Worm (Caenorhabditis elegans) whole organism, L2 larva: ENCODE data around the gene F08F1.9.

ENCODE experiments used
- C34F6.9 ChIP-seq: fragments of 150-350 bp; optimal IDR thresholded peaks from 2 replicates; lab custom pipeline; 2014; ENCODE audit warnings: missing biosample characterization, missing genetic modification characterization
- F13H6.1 ChIP-seq: sonication (generic microtip); optimal IDR thresholded peaks from 2 replicates; lab custom pipeline; 2016; ENCODE audit warnings: missing genetic modification characterization, missing compliant biosample characterization
- R02D3.7 ChIP-seq: fragments of 150-350 bp; optimal IDR thresholded peaks from 2 replicates; lab custom pipeline; 2014; ENCODE audit warnings: missing biosample characterization, missing genetic modification characterization
- Y55F3AM.14 ChIP-seq: fragments of 200-800 bp; sonication (Bioruptor generic); optimal IDR thresholded peaks from 2 replicates; lab custom pipeline; 2018; ENCODE audit warnings: mild to moderate bottlenecking, missing genetic modification characterization, missing compliant biosample characterization
- ZK546.5 ChIP-seq: sonication (generic microtip); optimal IDR thresholded peaks from 2 replicates; lab custom pipeline; 2017; ENCODE audit warnings: missing biosample characterization, missing genetic modification characterization
- alr-1 ChIP-seq: fragments of 150-350 bp; optimal IDR thresholded peaks from 2 replicates; lab custom pipeline; 2014; ENCODE audit warnings: missing biosample characterization, missing genetic modification characterization
- aly-2 ChIP-seq: fragments of 150-350 bp; optimal IDR thresholded peaks from 2 replicates; lab custom pipeline; 2014; ENCODE audit warnings: missing biosample characterization, missing genetic modification characterization
- ama-1 ChIP-seq: fragments of 150-350 bp; optimal IDR thresholded peaks from 2 replicates; lab custom pipeline; 2018; ENCODE audit warnings: inconsistent platforms
- blmp-1 ChIP-seq: sonication (generic microtip); optimal IDR thresholded peaks from 2 replicates; lab custom pipeline; 2017; ENCODE audit warnings: missing genetic modification characterization, mild to moderate bottlenecking, missing compliant biosample characterization, antibody characterized with exemption, moderate library complexity; ENCODE audit not compliant: insufficient read depth
- ceh-16 ChIP-seq: fragments of 150-350 bp; optimal IDR thresholded peaks from 2 replicates; lab custom pipeline; 2014; ENCODE audit warnings: missing biosample characterization, missing genetic modification characterization
- ceh-82 ChIP-seq: fragments of 150-350 bp; optimal IDR thresholded peaks from 2 replicates; lab custom pipeline; 2014; ENCODE audit warnings: missing biosample characterization, missing genetic modification characterization
- crh-2 ChIP-seq: sonication (generic microtip); optimal IDR thresholded peaks from 2 replicates; lab custom pipeline; 2017; ENCODE audit warnings: missing biosample characterization, missing genetic modification characterization
- dmd-4 ChIP-seq: sonication (generic microtip); optimal IDR thresholded peaks from 2 replicates; lab custom pipeline; 2017; ENCODE audit warnings: missing biosample characterization, missing genetic modification characterization
- egl-27 ChIP-seq: sonication (generic microtip); optimal IDR thresholded peaks from 3 replicates; lab custom pipeline; 2017; ENCODE audit warnings: missing biosample characterization, missing genetic modification reagents, missing genetic modification characterization
- elt-1 ChIP-seq: fragments of 150-350 bp; optimal IDR thresholded peaks from 2 replicates; lab custom pipeline; 2014; ENCODE audit warnings: missing biosample characterization, missing genetic modification characterization
- elt-3 ChIP-seq: sonication (generic microtip); optimal IDR thresholded peaks from 2 replicates; lab custom pipeline; 2017; ENCODE audit warnings: missing biosample characterization, missing genetic modification characterization
- fos-1 ChIP-seq: fragments of 150-350 bp; optimal IDR thresholded peaks from 2 replicates; lab custom pipeline; 2014; ENCODE audit warnings: missing biosample characterization, missing genetic modification characterization
- gmeb-1 ChIP-seq: fragments of 150-350 bp; optimal IDR thresholded peaks from 2 replicates; lab custom pipeline; 2014; ENCODE audit warnings: missing biosample characterization, missing genetic modification characterization
- lin-11 ChIP-seq: fragments of 150-350 bp; sonication (generic microtip); optimal IDR thresholded peaks from 2 replicates; lab custom pipeline; 2014; ENCODE audit warnings: missing biosample characterization, missing genetic modification characterization, inconsistent platforms, mixed read lengths
- lin-13 ChIP-seq: fragments of 150-350 bp; optimal IDR thresholded peaks from 2 replicates; lab custom pipeline; 2014; ENCODE audit warnings: missing biosample characterization, missing genetic modification reagents, missing genetic modification characterization
- lin-39 ChIP-seq: fragments of 150-350 bp; optimal IDR thresholded peaks from 2 replicates; lab custom pipeline; 2014; ENCODE audit warnings: missing biosample characterization, missing genetic modification reagents, missing genetic modification characterization
- lsy-2 ChIP-seq, 2 experiments: fragments of 150-350 bp in 1 of 2; sonication (generic microtip) in 1 of 2; optimal IDR thresholded peaks; 2 replicates each; lab custom pipeline; 2014 to 2017; ENCODE audit warnings: missing biosample characterization in 2 of 2, missing genetic modification characterization in 2 of 2
- mab-5 ChIP-seq: fragments of 150-350 bp; optimal IDR thresholded peaks from 2 replicates; lab custom pipeline; 2014; ENCODE audit warnings: missing biosample characterization, missing genetic modification characterization
- mbf-1 ChIP-seq: sonication (generic microtip); optimal IDR thresholded peaks from 2 replicates; lab custom pipeline; 2017; ENCODE audit warnings: missing biosample characterization, missing genetic modification characterization
- mdl-1 ChIP-seq, 2 experiments: fragments of 150-350 bp in 1 of 2; sonication (generic microtip) in 1 of 2; optimal IDR thresholded peaks; 2 replicates each; lab custom pipeline; 2017; ENCODE audit warnings: missing biosample characterization in 2 of 2, missing genetic modification characterization in 2 of 2
- nhr-10 ChIP-seq: sonication (generic microtip); optimal IDR thresholded peaks from 2 replicates; lab custom pipeline; 2017; ENCODE audit warnings: missing biosample characterization, missing genetic modification characterization
- nhr-11 ChIP-seq: fragments of 150-350 bp; optimal IDR thresholded peaks from 2 replicates; lab custom pipeline; 2014; ENCODE audit warnings: missing biosample characterization, missing genetic modification characterization
- nhr-12 ChIP-seq: fragments of 150-350 bp; optimal IDR thresholded peaks from 2 replicates; lab custom pipeline; 2014; ENCODE audit warnings: missing biosample characterization, missing genetic modification characterization
- nhr-129 ChIP-seq: fragments of 150-350 bp; optimal IDR thresholded peaks from 2 replicates; lab custom pipeline; 2014; ENCODE audit warnings: missing biosample characterization, missing genetic modification characterization
- nhr-21 ChIP-seq: fragments of 150-350 bp; optimal IDR thresholded peaks from 2 replicates; lab custom pipeline; 2014; ENCODE audit warnings: missing biosample characterization, missing genetic modification characterization
- nhr-23 ChIP-seq: fragments of 150-350 bp; optimal IDR thresholded peaks from 2 replicates; lab custom pipeline; 2014; ENCODE audit warnings: missing biosample characterization, missing genetic modification reagents, missing genetic modification characterization
- nhr-237 ChIP-seq: fragments of 150-350 bp; optimal IDR thresholded peaks from 2 replicates; lab custom pipeline; 2014; ENCODE audit warnings: missing biosample characterization, missing genetic modification characterization
- nhr-25 ChIP-seq: fragments of 150-350 bp; sonication (generic microtip); optimal IDR thresholded peaks from 3 replicates; lab custom pipeline; 2014; ENCODE audit warnings: missing biosample characterization, missing genetic modification characterization
- nhr-6 ChIP-seq: fragments of 150-350 bp; optimal IDR thresholded peaks from 2 replicates; lab custom pipeline; 2014; ENCODE audit warnings: missing biosample characterization, missing genetic modification characterization
- nhr-77 ChIP-seq: fragments of 150-350 bp; optimal IDR thresholded peaks from 2 replicates; lab custom pipeline; 2014; ENCODE audit warnings: missing biosample characterization, missing genetic modification characterization
- peb-1 ChIP-seq: fragments of 150-350 bp; optimal IDR thresholded peaks from 2 replicates; lab custom pipeline; 2014; ENCODE audit warnings: missing biosample characterization, missing genetic modification characterization
- sem-4 ChIP-seq: fragments of 150-350 bp; optimal IDR thresholded peaks from 2 replicates; lab custom pipeline; 2014; ENCODE audit warnings: missing biosample characterization, missing genetic modification reagents, missing genetic modification characterization
- skn-1 ChIP-seq: sonication (generic microtip); optimal IDR thresholded peaks from 2 replicates; lab custom pipeline; 2017; ENCODE audit warnings: missing biosample characterization, missing genetic modification characterization
- sma-3 ChIP-seq: sonication (generic microtip); optimal IDR thresholded peaks from 2 replicates; lab custom pipeline; 2016; ENCODE audit warnings: missing genetic modification reagents, missing genetic modification characterization, missing compliant biosample characterization
- sma-9 ChIP-seq, 2 experiments: fragments of 150-350 bp in 1 of 2; sonication (generic microtip) in 1 of 2; optimal IDR thresholded peaks; 2 replicates each; lab custom pipeline; 2014 to 2016; ENCODE audit warnings: missing genetic modification characterization in 2 of 2, mild to moderate bottlenecking in 1 of 2, missing biosample characterization in 1 of 2, missing compliant biosample characterization in 1 of 2, missing genetic modification reagents in 1 of 2, moderate library complexity in 1 of 2
- snpc-4 ChIP-seq: fragments of 150-350 bp; optimal IDR thresholded peaks from 2 replicates; lab custom pipeline; 2014; ENCODE audit warnings: missing biosample characterization, missing genetic modification characterization
- unc-39 ChIP-seq: fragments of 150-350 bp; optimal IDR thresholded peaks from 2 replicates; lab custom pipeline; 2014; ENCODE audit warnings: missing biosample characterization, missing genetic modification characterization
- unc-55 ChIP-seq: fragments of 150-350 bp; sonication (generic microtip); optimal IDR thresholded peaks from 3 replicates; lab custom pipeline; 2014; ENCODE audit warnings: missing biosample characterization, missing genetic modification reagents, missing genetic modification characterization
- unc-62 ChIP-seq: fragments of 150-350 bp; optimal IDR thresholded peaks from 2 replicates; lab custom pipeline; 2014; ENCODE audit warnings: missing biosample characterization, missing genetic modification reagents, missing genetic modification characterization
- zag-1 ChIP-seq: fragments of 150-350 bp; optimal IDR thresholded peaks from 2 replicates; lab custom pipeline; 2014; ENCODE audit warnings: missing biosample characterization, missing genetic modification characterization
- ztf-1 ChIP-seq: fragments of 200-800 bp; sonication (Bioruptor generic); conservative IDR thresholded peaks from 2 replicates; pipeline ENCODE4 v1.3.6; 2022; ENCODE audit warnings: missing genetic modification characterization, missing compliant biosample characterization
- ztf-11 ChIP-seq: sonication (generic microtip); optimal IDR thresholded peaks from 2 replicates; lab custom pipeline; 2017; ENCODE audit warnings: missing biosample characterization, missing genetic modification characterization
- ztf-4 ChIP-seq: fragments of 150-350 bp; optimal IDR thresholded peaks from 2 replicates; lab custom pipeline; 2014; ENCODE audit warnings: missing biosample characterization, missing genetic modification characterization

Gene F08F1.9

ce11 chrX:8422020-8422419 is 11.4 kb upstream of the F08F1.9 start, which contains the start of gene tag-123:
Gene tag-123, minus strand, starts transcription at chrX:8422055.
- peak; percentile 70 for TF ChIP-seq unc-55 (GFP tag; lab: Kevin White, UChicago)
- TF ChIP-seq R02D3.7 (tag; lab: Kevin White, UChicago) = peak; percentile 77
- no peak for TF ChIP-seq ztf-11
- peak; percentile 99 for TF ChIP-seq crh-2 (tag; lab: Kevin White, UChicago)
- TF ChIP-seq zag-1 (tag; lab: Kevin White, UChicago) = no peak
- no peak for TF ChIP-seq ztf-1 (GFP tag; lab: Robert Waterston, UW)
- TF ChIP-seq dmd-4 (tag; lab: Kevin White, UChicago) = no peak
- TF ChIP-seq peb-1 (tag; lab: Kevin White, UChicago) = no peak
- TF ChIP-seq gmeb-1 = peak; percentile 56
- TF ChIP-seq nhr-11 (tag; lab: Kevin White, UChicago) = no peak
- no peak for TF ChIP-seq ceh-82 (tag; lab: Kevin White, UChicago)
- TF ChIP-seq nhr-10 = no peak
- TF ChIP-seq sem-4 (tag; lab: Kevin White, UChicago) = peak; percentile 52
- TF ChIP-seq alr-1 = no peak
- no peak for TF ChIP-seq unc-62 (GFP tag; lab: Kevin White, UChicago)
- TF ChIP-seq blmp-1 = no peak
- TF ChIP-seq nhr-12 (tag; lab: Kevin White, UChicago) = no peak
- no peak for TF ChIP-seq aly-2 (tag; lab: Kevin White, UChicago)
- peak; percentile 49 for TF ChIP-seq nhr-21 (tag; lab: Kevin White, UChicago)
- peak; percentile 52 for TF ChIP-seq mab-5 (tag; lab: Kevin White, UChicago)
- no peak for TF ChIP-seq ztf-4 (tag; lab: Kevin White, UChicago)
- TF ChIP-seq Y55F3AM.14 (GFP tag; lab: Kevin White, UChicago) = no peak
- peak; percentile 69 for TF ChIP-seq C34F6.9 (tag; lab: Kevin White, UChicago)
- TF ChIP-seq ama-1 (lab: Kevin White, UChicago) = no peak
- peak; percentile 41 for TF ChIP-seq sma-3
- no peak for TF ChIP-seq elt-3 (tag; lab: Kevin White, UChicago)
- TF ChIP-seq nhr-237 = no peak
- peak; percentile 66 for TF ChIP-seq fos-1 (tag; lab: Kevin White, UChicago)
- no peak for TF ChIP-seq egl-27
- TF ChIP-seq sma-9 (GFP tag; optimal IDR thresholded peaks at IDR 0.05; lab: Kevin White, UChicago) = peak; percentile 50
- no peak for TF ChIP-seq sma-9 (tag; optimal IDR thresholded peaks at IDR 0.05; lab: Kevin White, UChicago)
- peak in 1 of 2 experiments; percentile 73 for TF ChIP-seq lsy-2 (tag; optimal IDR thresholded peaks at IDR 0.05; lab: Kevin White, UChicago)
- TF ChIP-seq ceh-16 (tag; lab: Kevin White, UChicago) = no peak
- no peak for TF ChIP-seq nhr-23 (tag; lab: Kevin White, UChicago)
- TF ChIP-seq mdl-1 (tag; optimal IDR thresholded peaks at IDR 0.05; lab: Kevin White, UChicago) = no peak
- TF ChIP-seq unc-39 (tag; lab: Kevin White, UChicago) = no peak
- TF ChIP-seq lin-39 = no peak
- TF ChIP-seq snpc-4 (tag; lab: Kevin White, UChicago) = peak; percentile 62
- no peak for TF ChIP-seq nhr-6 (tag; lab: Kevin White, UChicago)
- TF ChIP-seq elt-1 = no peak
- peak; percentile 56 for TF ChIP-seq nhr-129
- TF ChIP-seq nhr-25 = peak; percentile 33
- peak; percentile 64 for TF ChIP-seq lin-11
- TF ChIP-seq skn-1 (tag; lab: Kevin White, UChicago) = no peak
- no peak for TF ChIP-seq ZK546.5
- no peak for TF ChIP-seq nhr-77 (tag; lab: Kevin White, UChicago)
- TF ChIP-seq F13H6.1 (tag; lab: Kevin White, UChicago) = peak; percentile 32
- TF ChIP-seq lin-13 (GFP tag; lab: Kevin White, UChicago) = peak; percentile 66
- TF ChIP-seq mbf-1 = no peak
